Worm (Caenorhabditis elegans): ENCODE data around the gene C18F10.7.

Gene C18F10.7

ce11 chrIII:6230870-6231269, 47.3 kb downstream of the C18F10.7 start, which contains the start of gene esyt-2:
Gene esyt-2, minus strand, starts transcription at chrIII:6230970.
- TF ChIP-seq pha-4 (tag; optimal IDR thresholded peaks at IDR 0.05) (no peak), lin-39 (tag; optimal IDR thresholded peaks at IDR 0.05) (no peak), unc-39 (tag; optimal IDR thresholded peaks at IDR 0.05) (no peak), fos-1 (tag; optimal IDR thresholded peaks at IDR 0.05) (no peak), egl-5 (tag; optimal IDR thresholded peaks at IDR 0.05) (no peak), nhr-76 (tag; optimal IDR thresholded peaks at IDR 0.05) (no peak), nhr-77 (tag; optimal IDR thresholded peaks at IDR 0.05) (no peak), elt-1 (tag; optimal IDR thresholded peaks at IDR 0.05) (no peak), egl-27 (tag; optimal IDR thresholded peaks at IDR 0.05) (no peak), mdl-1 (tag; optimal IDR thresholded peaks at IDR 0.05) (no peak), fkh-2 (tag; optimal IDR thresholded peaks at IDR 0.05) (no peak), ceh-16 (tag; optimal IDR thresholded peaks at IDR 0.05) (no peak), ceh-82 (tag; optimal IDR thresholded peaks at IDR 0.05) (no peak), sea-2 (GFP tag; optimal IDR thresholded peaks at IDR 0.05) (no peak), mml-1 (tag; optimal IDR thresholded peaks at IDR 0.05) (no peak)
